Worm (Caenorhabditis elegans): ENCODE results near the gene R07B7.8.

ce11 chrV:12117567-12118053 lies 33.5 kb upstream of the R07B7.8 start, which contains the start of gene C13C4.8:
- TF ChIP-seq dpl-1 (GFP tag; optimal IDR thresholded peaks at IDR 0.05), result no peak
- TF ChIP-seq zag-1 (tag; optimal IDR thresholded peaks at IDR 0.05), result no peak
- no peak for TF ChIP-seq lsy-2 (tag; optimal IDR thresholded peaks at IDR 0.05)
- TF ChIP-seq jun-1 (tag; optimal IDR thresholded peaks at IDR 0.05), result no peak
